Worm (Caenorhabditis elegans) whole organism, early embryonic: ENCODE results near the gene vha-19.
"Not testable (repeated sequence)": the region's sequence is repeated elsewhere in the genome, so short reads cannot be mapped to it uniquely, and the experiment has no call there.

ENCODE experiments used
- B0310.2 ChIP-seq: sonication (generic microtip); optimal IDR thresholded peaks from 2 replicates; lab custom pipeline; 2016; ENCODE audit warnings: mild to moderate bottlenecking, missing genetic modification characterization, missing compliant biosample characterization
- F13C5.2 ChIP-seq: sonication (generic microtip); optimal IDR thresholded peaks from 2 replicates; lab custom pipeline; 2017; ENCODE audit warnings: mild to moderate bottlenecking, missing genetic modification characterization, inconsistent platforms, missing compliant biosample characterization
- aly-1 ChIP-seq: sonication (generic microtip); optimal IDR thresholded peaks from 2 replicates; lab custom pipeline; 2016; ENCODE audit warnings: missing genetic modification characterization, missing compliant biosample characterization
- ama-1 ChIP-seq: fragments of 150-350 bp; optimal IDR thresholded peaks from 2 replicates; lab custom pipeline; 2014
- ceh-13 ChIP-seq: fragments of 200-800 bp; sonication (Bioruptor generic); optimal IDR thresholded peaks from 2 replicates; lab custom pipeline; 2018; ENCODE audit warnings: mild to moderate bottlenecking, missing genetic modification characterization, missing compliant biosample characterization
- ceh-36 ChIP-seq: sonication (generic microtip); optimal IDR thresholded peaks from 2 replicates; lab custom pipeline; 2016; ENCODE audit warnings: missing genetic modification characterization, inconsistent platforms, missing compliant biosample characterization
- ets-7 ChIP-seq: sonication (generic microtip); optimal IDR thresholded peaks from 2 replicates; lab custom pipeline; 2016; ENCODE audit warnings: missing genotype, missing genetic modification characterization, missing compliant biosample characterization
- flt-1 ChIP-seq: fragments of 200-800 bp; sonication (Bioruptor generic); IDR thresholded peaks from 2 replicates; pipeline ENCODE4 v1.3.6; 2022; ENCODE audit warnings: missing genetic modification characterization, missing compliant biosample characterization
- hmbx-1 ChIP-seq: sonication (generic microtip); optimal IDR thresholded peaks from 2 replicates; lab custom pipeline; 2016; ENCODE audit warnings: mild to moderate bottlenecking, missing genetic modification characterization, missing compliant biosample characterization
- hmg-4 ChIP-seq: fragments of 200-800 bp; sonication (Bioruptor generic); optimal IDR thresholded peaks from 2 replicates; lab custom pipeline; 2018; ENCODE audit warnings: mild to moderate bottlenecking, missing genetic modification characterization, missing compliant biosample characterization
- hnd-1 ChIP-seq: sonication (generic microtip); optimal IDR thresholded peaks from 2 replicates; lab custom pipeline; 2016; ENCODE audit warnings: missing genetic modification characterization, missing compliant biosample characterization
- pes-1 ChIP-seq: fragments of 200-800 bp; sonication (Bioruptor generic); IDR thresholded peaks from 2 replicates; pipeline ENCODE4 v1.3.6; 2022; ENCODE audit warnings: missing genetic modification reagents, missing genetic modification characterization, missing compliant biosample characterization
- scrt-1 ChIP-seq: fragments of 200-800 bp; sonication (Bioruptor generic); IDR thresholded peaks from 2 replicates; pipeline ENCODE4 v1.3.6; 2022; ENCODE audit warnings: missing genetic modification characterization, missing compliant biosample characterization
- sea-1 ChIP-seq: fragments of 200-800 bp; sonication (Bioruptor generic); conservative IDR thresholded peaks from 2 replicates; pipeline ENCODE4 v1.3.6; 2022; ENCODE audit warnings: missing genetic modification characterization, missing compliant biosample characterization
- tbx-11 ChIP-seq: fragments of 200-800 bp; sonication (Bioruptor generic); IDR thresholded peaks from 2 replicates; pipeline ENCODE4 v1.3.6; 2022; ENCODE audit warnings: missing genetic modification characterization, missing compliant biosample characterization
- tbx-37 ChIP-seq: fragments of 200-800 bp; sonication (Bioruptor generic); conservative IDR thresholded peaks from 2 replicates; pipeline ENCODE4 v1.3.6; 2022; ENCODE audit warnings: missing genetic modification reagents, missing genetic modification characterization, missing compliant biosample characterization
- tra-4 ChIP-seq: sonication (generic microtip); optimal IDR thresholded peaks from 2 replicates; lab custom pipeline; 2017; ENCODE audit warnings: missing genetic modification characterization, missing compliant biosample characterization

vha-19 gene

ce11 chrIV:3368638-3369247 is at the start of gene vha-19:
TSS of gene vha-19 (plus strand) at chrIV:3369197.
- no peak for TF ChIP-seq tbx-37 (GFP tag; lab: Robert Waterston, UW)
- TF ChIP-seq tra-4 (tag; lab: Kevin White, UChicago), result no peak
- no peak for TF ChIP-seq scrt-1 (GFP tag; lab: Robert Waterston, UW)
- TF ChIP-seq sea-1 (GFP tag; lab: Robert Waterston, UW), result no peak
- no peak for TF ChIP-seq hmg-4 (GFP tag; lab: Kevin White, UChicago)
- TF ChIP-seq flt-1 (GFP tag; lab: Robert Waterston, UW), result no peak
- TF ChIP-seq pes-1, result no peak
- TF ChIP-seq hnd-1 (tag; lab: Kevin White, UChicago), result no peak
- no peak for TF ChIP-seq ceh-36 (tag; lab: Kevin White, UChicago)
- TF ChIP-seq ets-7 (tag; lab: Kevin White, UChicago), result no peak
- no peak for TF ChIP-seq hmbx-1 (tag; lab: Kevin White, UChicago)

ce11 chrIV:3331758-3332157 is 37.2 kb upstream of the vha-19 start, which contains the start of gene F42A6.5:
TSS of gene F42A6.5 (minus strand) at chrIV:3331858.
- not testable (repeated sequence) for TF ChIP-seq tbx-37 (GFP tag; lab: Robert Waterston, UW); hmbx-1 (tag; lab: Kevin White, UChicago); hnd-1 (tag; lab: Kevin White, UChicago)

- 0 out of 2 replicates have a peak, but pooled peaks have one; percentile 50 for TF ChIP-seq tbx-11
- peak; percentile 94 for TF ChIP-seq ama-1 (lab: Kevin White, UChicago)
- peak; percentile 4 for TF ChIP-seq hmg-4 (GFP tag; lab: Kevin White, UChicago)
- peak; percentile 15 for TF ChIP-seq ceh-36 (tag; lab: Kevin White, UChicago)
- TF ChIP-seq hnd-1 (tag; lab: Kevin White, UChicago), result no peak
- TF ChIP-seq scrt-1 (GFP tag; lab: Robert Waterston, UW), result 0 out of 2 replicates have a peak, but pooled peaks have one; percentile 49
- no peak for TF ChIP-seq sea-1 (GFP tag; lab: Robert Waterston, UW)
Measured at ce11 chrIV:3336585-3336984, 32.4 kb upstream of the vha-19 start, which contains the start of gene F42A6.6. TSS of gene F42A6.6 (minus strand) at chrIV:3336873.

ce11 chrIV:3337275-3337674 is 31.7 kb upstream of the vha-19 start:
- 0 out of 2 replicates have a peak, but pooled peaks have one; percentile 55 for TF ChIP-seq scrt-1 (GFP tag; lab: Robert Waterston, UW)
- TF ChIP-seq hmg-4 (GFP tag; lab: Kevin White, UChicago), result peak; percentile 76
- peak; percentile 31; the same call in 1 of the 2 replicates for TF ChIP-seq sea-1 (GFP tag; lab: Robert Waterston, UW)
- 0 out of 2 replicates have a peak, but pooled peaks have one; percentile 55 for TF ChIP-seq tbx-11
- no peak for TF ChIP-seq ceh-13
- peak; percentile 25; the same call in 1 of the 2 replicates for TF ChIP-seq pes-1

- TF ChIP-seq F13C5.2 (no peak), hmg-4 (GFP tag; lab: Kevin White, UChicago) (no peak), aly-1 (no peak), tra-4 (tag; lab: Kevin White, UChicago) (no peak), pes-1 (no peak), tbx-37 (GFP tag; lab: Robert Waterston, UW) (no peak)
Measured at ce11 chrIV:3338176-3338575, 30.8 kb upstream of the vha-19 start.

- no peak for TF ChIP-seq scrt-1 (GFP tag; lab: Robert Waterston, UW)
- TF ChIP-seq F13C5.2, result peak; percentile 35
Measured at ce11 chrIV:3338676-3339075, 30.3 kb upstream of the vha-19 start, which contains the start of gene hrpa-1. TSS of gene hrpa-1 (minus strand) at chrIV:3338867.

ce11 chrIV:3341170-3341569 is 27.8 kb upstream of the vha-19 start, which contains the start of gene F42A6.2:
TSS of gene F42A6.2 (plus strand) at chrIV:3341470.
- TF ChIP-seq ama-1 (lab: Kevin White, UChicago) (no peak), tra-4 (tag; lab: Kevin White, UChicago) (no peak), tbx-11 (no peak), hmbx-1 (tag; lab: Kevin White, UChicago) (no peak), flt-1 (GFP tag; lab: Robert Waterston, UW) (no peak), aly-1 (no peak), hnd-1 (tag; lab: Kevin White, UChicago) (no peak), pes-1 (no peak), F13C5.2 (no peak)

ce11 chrIV:3345484-3345883 is 23.5 kb upstream of the vha-19 start:
- TF ChIP-seq scrt-1 (GFP tag; lab: Robert Waterston, UW), result no peak
- TF ChIP-seq B0310.2, result no peak
- TF ChIP-seq tbx-11, result no peak
- no peak for TF ChIP-seq flt-1 (GFP tag; lab: Robert Waterston, UW)
- TF ChIP-seq ceh-36 (tag; lab: Kevin White, UChicago), result no peak
- TF ChIP-seq tra-4 (tag; lab: Kevin White, UChicago), result no peak
- TF ChIP-seq ets-7 (tag; lab: Kevin White, UChicago), result no peak
- no peak for TF ChIP-seq hnd-1 (tag; lab: Kevin White, UChicago)
- no peak for TF ChIP-seq sea-1 (GFP tag; lab: Robert Waterston, UW)
- TF ChIP-seq F13C5.2, result no peak
- no peak for TF ChIP-seq aly-1
- TF ChIP-seq ama-1 (lab: Kevin White, UChicago), result no peak
- TF ChIP-seq ceh-13, result no peak
- TF ChIP-seq pes-1, result no peak
- no peak for TF ChIP-seq hmbx-1 (tag; lab: Kevin White, UChicago)
- TF ChIP-seq tbx-37 (GFP tag; lab: Robert Waterston, UW), result no peak
